Worm (Caenorhabditis elegans): Measurements from ENCODE around the gene sre-41.

The sre-41 gene

DNA sequence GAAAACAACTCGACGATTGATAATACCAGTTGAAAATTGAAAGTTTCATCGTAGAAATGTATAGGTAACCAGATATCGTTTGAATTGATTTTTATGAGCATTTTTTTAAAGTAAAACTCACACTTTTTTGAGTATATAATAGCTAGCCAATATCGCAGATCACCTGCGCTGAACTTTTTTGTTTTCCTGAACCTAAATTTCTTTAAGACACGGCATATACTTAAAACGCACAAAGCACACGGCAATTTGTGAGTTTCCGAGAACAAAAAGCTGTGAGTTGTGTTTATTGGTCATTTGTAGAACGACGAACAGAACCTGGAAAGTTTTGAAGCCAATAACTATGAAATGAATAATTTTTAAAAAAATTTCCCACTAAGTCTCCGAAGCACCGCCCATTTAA is 13.7 kb downstream of the sre-41 start, which contains the start of gene sre-29:
Gene sre-29 (minus strand): TSS at position 101 of the 400 bp plus-strand sequence.
- TF ChIP-seq isw-1 (GFP tag; IDR thresholded peaks at IDR 0.05) = no peak
- no peak for TF ChIP-seq snu-23 (GFP tag; optimal IDR thresholded peaks at IDR 0.05)
- TF ChIP-seq ceh-8 (GFP tag; optimal IDR thresholded peaks at IDR 0.05) = no peak
- no peak for TF ChIP-seq nhr-20 (tag; optimal IDR thresholded peaks at IDR 0.05)
- TF ChIP-seq fos-1 (tag; optimal IDR thresholded peaks at IDR 0.05) = no peak
- no peak for TF ChIP-seq mep-1 (tag; optimal IDR thresholded peaks at IDR 0.05)

DNA sequence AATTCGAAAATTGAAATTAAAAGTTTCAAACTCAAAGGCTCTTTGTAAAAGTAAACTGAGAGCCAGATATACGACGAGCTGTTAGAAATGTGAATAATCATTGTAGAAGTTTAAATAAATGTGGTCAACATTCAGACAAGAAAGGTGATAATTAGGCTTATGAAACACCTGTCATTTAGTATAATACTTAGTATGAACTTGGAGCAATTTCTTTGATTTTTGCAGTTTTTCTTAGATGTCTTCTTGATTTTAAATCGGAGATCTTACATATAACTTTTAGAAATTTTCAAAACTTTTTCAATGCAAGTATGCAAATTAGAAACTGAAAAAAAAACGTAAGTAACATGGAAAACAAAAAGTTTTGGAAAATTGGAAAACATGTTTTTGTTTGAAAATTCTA is 18.3 kb downstream of the sre-41 start, which contains the start of gene sre-30:
Gene sre-30 (minus strand): TSS at position 101 of the 400 bp plus-strand sequence.
- TF ChIP-seq efl-1 (optimal IDR thresholded peaks at IDR 0.05) (no peak), efl-1 (GFP tag; optimal IDR thresholded peaks at IDR 0.05 in 1 of 2) (peak in 1 of 2 experiments; percentile 55), nhr-11 (tag; optimal IDR thresholded peaks at IDR 0.05) (no peak)

DNA sequence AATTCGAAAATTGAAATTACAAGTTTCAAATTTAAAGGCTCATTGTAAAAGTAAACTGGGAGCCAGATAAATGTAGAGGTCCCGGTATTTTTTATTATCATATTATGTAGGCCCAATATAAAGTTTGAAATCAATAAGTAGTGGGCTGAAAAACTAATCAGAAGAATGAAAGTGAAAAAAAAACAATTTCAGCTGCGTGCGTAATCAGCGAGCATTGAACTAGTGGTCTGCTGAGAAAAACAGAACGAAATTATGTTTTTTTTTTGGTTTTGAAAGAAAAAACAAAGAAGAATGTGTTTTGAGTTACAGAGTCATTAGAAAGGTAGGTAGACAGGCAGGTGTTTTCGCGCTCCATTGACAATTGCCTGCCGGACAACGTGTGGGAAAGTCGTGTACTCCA is 20.6 kb downstream of the sre-41 start, which contains the start of gene sre-31:
Gene sre-31 (minus strand): TSS at position 101 of the 400 bp plus-strand sequence.
- TF ChIP-seq ceh-82 (tag; optimal IDR thresholded peaks at IDR 0.05) = no peak
- TF ChIP-seq hpl-2 (GFP tag; optimal IDR thresholded peaks at IDR 0.05) = no peak

DNA sequence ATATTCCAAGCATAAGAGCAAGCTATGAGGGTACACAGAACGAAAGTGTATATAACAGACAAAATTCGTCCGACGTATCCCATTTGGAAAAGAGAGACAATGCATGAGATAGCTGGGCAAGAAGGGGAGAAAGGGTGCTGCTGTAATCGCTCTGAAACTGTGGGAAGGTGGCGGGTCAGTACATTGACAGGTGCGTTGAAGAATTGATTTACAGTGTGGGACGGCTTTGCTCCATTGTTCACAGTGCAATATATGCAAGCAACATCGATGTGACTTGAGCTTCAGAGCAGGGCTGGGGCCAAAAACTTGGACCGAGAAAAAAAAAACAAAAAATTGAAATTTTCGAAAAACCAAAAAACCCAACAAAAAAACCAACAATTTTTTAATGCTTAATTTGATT is 22.0 kb downstream of the sre-41 start, which contains the start of gene F57G9.3:
Gene F57G9.3 (minus strand): TSS at position 101 of the 400 bp plus-strand sequence.
- TF ChIP-seq egl-27 (tag; optimal IDR thresholded peaks at IDR 0.05) (no peak), unc-86 (tag; optimal IDR thresholded peaks at IDR 0.05) (no peak), mep-1 (tag; optimal IDR thresholded peaks at IDR 0.05) (no peak), C34B4.2 (tag; optimal IDR thresholded peaks at IDR 0.05) (no peak), dsc-1 (tag; optimal IDR thresholded peaks at IDR 0.05) (no peak), nhr-20 (tag; optimal IDR thresholded peaks at IDR 0.05) (no peak), ama-1 (optimal IDR thresholded peaks at IDR 0.05) (no peak), nhr-84 (tag; optimal IDR thresholded peaks at IDR 0.05) (no peak), nhr-19 (GFP tag; conservative IDR thresholded peaks at IDR 0.05) (no peak), efl-3 (GFP tag; optimal IDR thresholded peaks at IDR 0.05) (no peak), swsn-7 (tag; optimal IDR thresholded peaks at IDR 0.05) (no peak), jun-1 (tag; optimal IDR thresholded peaks at IDR 0.05) (no peak), F16B12.6 (tag; optimal IDR thresholded peaks at IDR 0.05) (no peak), C16A3.4 (tag; optimal IDR thresholded peaks at IDR 0.05) (no peak), nhr-85 (tag) (no peak), sup-37 (GFP tag; optimal IDR thresholded peaks at IDR 0.05) (no peak)

DNA sequence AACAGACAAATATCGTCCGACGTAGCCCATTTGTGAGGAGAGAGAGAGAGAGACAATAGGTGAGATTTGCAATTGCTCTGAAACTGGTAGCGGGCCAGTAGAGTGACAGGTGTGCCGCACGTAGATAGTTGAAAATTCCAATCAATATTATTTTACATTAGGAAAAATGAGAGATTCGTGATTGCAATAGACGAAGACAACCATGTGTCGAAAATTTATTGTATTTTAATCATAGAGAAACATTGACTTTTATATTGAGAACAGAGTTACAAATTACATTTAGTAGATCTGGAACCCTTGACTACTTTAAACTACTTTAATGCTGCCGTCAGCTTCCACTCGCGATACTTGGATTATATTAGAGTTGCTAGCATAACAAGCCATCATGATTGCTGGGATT is 24.3 kb downstream of the sre-41 start, which contains the start of gene Y57A10C.1:
Gene Y57A10C.1 (minus strand): TSS at position 101 of the 400 bp plus-strand sequence.
- TF ChIP-seq ztf-4 (tag; optimal IDR thresholded peaks at IDR 0.05) = no peak

DNA sequence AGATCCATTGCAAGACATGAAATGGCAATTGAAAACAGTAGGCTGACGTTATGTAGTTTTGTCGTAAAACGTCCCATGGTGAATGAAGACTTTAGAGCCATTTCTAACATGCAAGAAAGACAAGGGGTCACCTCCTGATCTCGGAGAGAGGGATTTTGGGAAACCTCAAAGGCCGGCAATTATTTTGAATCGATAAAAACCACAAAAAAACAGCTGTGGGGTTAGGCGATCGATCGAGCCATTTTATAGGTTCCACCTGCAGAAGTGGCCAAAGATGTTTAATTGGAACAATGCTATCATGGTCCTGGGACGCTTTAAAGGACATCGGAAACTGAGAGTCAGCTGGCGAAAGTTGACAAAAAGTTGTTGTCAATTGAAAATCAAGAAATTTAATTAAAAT is 26.7 kb downstream of the sre-41 start, which contains the start of gene Y57A10C.11:
Gene Y57A10C.11 (minus strand): TSS at position 101 of the 400 bp plus-strand sequence.
- no peak for TF ChIP-seq isw-1 (GFP tag; IDR thresholded peaks at IDR 0.05)
- TF ChIP-seq unc-62 (GFP tag; optimal IDR thresholded peaks at IDR 0.05) = no peak
- no peak for TF ChIP-seq xbp-1 (tag; optimal IDR thresholded peaks at IDR 0.05)
- TF ChIP-seq blmp-1 (tag; optimal IDR thresholded peaks at IDR 0.05) = no peak
- TF ChIP-seq egl-27 (tag; optimal IDR thresholded peaks at IDR 0.05) = no peak
- TF ChIP-seq unc-30 (tag; optimal IDR thresholded peaks at IDR 0.05) = no peak
- TF ChIP-seq alr-1 (tag; optimal IDR thresholded peaks at IDR 0.05; ENCODE audit: borderline replicate concordance) = no peak
- no peak for TF ChIP-seq ztf-11 (tag; optimal IDR thresholded peaks at IDR 0.05)
- no peak for TF ChIP-seq lsy-2 (tag; optimal IDR thresholded peaks at IDR 0.05)
- no peak for TF ChIP-seq pag-3 (tag; optimal IDR thresholded peaks at IDR 0.05; ENCODE audit: borderline replicate concordance, insufficient read depth)
- TF ChIP-seq ceh-82 (tag; optimal IDR thresholded peaks at IDR 0.05) = no peak
- no peak for TF ChIP-seq sox-4 (tag; optimal IDR thresholded peaks at IDR 0.05)
- TF ChIP-seq aha-1 (tag; optimal IDR thresholded peaks at IDR 0.05) = no peak
- no peak for TF ChIP-seq nhr-20 (tag; optimal IDR thresholded peaks at IDR 0.05)
- TF ChIP-seq mep-1 (tag; optimal IDR thresholded peaks at IDR 0.05) = no peak
- TF ChIP-seq swsn-7 (tag; optimal IDR thresholded peaks at IDR 0.05) = no peak
- TF ChIP-seq C16A3.4 (tag; optimal IDR thresholded peaks at IDR 0.05) = no peak

Measured in whole organism, L1 larva.